Worm (Caenorhabditis elegans) whole organism, early embryonic: Measurements from ENCODE around the gene srh-55.

Experiments used
- ama-1 ChIP-seq: fragments of 150-350 bp; optimal IDR thresholded peaks from 2 replicates; lab custom pipeline; 2014
- ceh-13 ChIP-seq: fragments of 200-800 bp; sonication (Bioruptor generic); optimal IDR thresholded peaks from 2 replicates; lab custom pipeline; 2018; ENCODE audit warnings: mild to moderate bottlenecking, missing genetic modification characterization, missing compliant biosample characterization
- ceh-36 ChIP-seq: sonication (generic microtip); optimal IDR thresholded peaks from 2 replicates; lab custom pipeline; 2016; ENCODE audit warnings: missing genetic modification characterization, inconsistent platforms, missing compliant biosample characterization
- ets-7 ChIP-seq: sonication (generic microtip); optimal IDR thresholded peaks from 2 replicates; lab custom pipeline; 2016; ENCODE audit warnings: missing genotype, missing genetic modification characterization, missing compliant biosample characterization
- flt-1 ChIP-seq: fragments of 200-800 bp; sonication (Bioruptor generic); IDR thresholded peaks from 2 replicates; pipeline ENCODE4 v1.3.6; 2022; ENCODE audit warnings: missing genetic modification characterization, missing compliant biosample characterization
- hmg-4 ChIP-seq: fragments of 200-800 bp; sonication (Bioruptor generic); optimal IDR thresholded peaks from 2 replicates; lab custom pipeline; 2018; ENCODE audit warnings: mild to moderate bottlenecking, missing genetic modification characterization, missing compliant biosample characterization
- hnd-1 ChIP-seq: sonication (generic microtip); optimal IDR thresholded peaks from 2 replicates; lab custom pipeline; 2016; ENCODE audit warnings: missing genetic modification characterization, missing compliant biosample characterization
- pes-1 ChIP-seq: fragments of 200-800 bp; sonication (Bioruptor generic); IDR thresholded peaks from 2 replicates; pipeline ENCODE4 v1.3.6; 2022; ENCODE audit warnings: missing genetic modification reagents, missing genetic modification characterization, missing compliant biosample characterization
- scrt-1 ChIP-seq: fragments of 200-800 bp; sonication (Bioruptor generic); IDR thresholded peaks from 2 replicates; pipeline ENCODE4 v1.3.6; 2022; ENCODE audit warnings: missing genetic modification characterization, missing compliant biosample characterization
- tbx-11 ChIP-seq: fragments of 200-800 bp; sonication (Bioruptor generic); IDR thresholded peaks from 2 replicates; pipeline ENCODE4 v1.3.6; 2022; ENCODE audit warnings: missing genetic modification characterization, missing compliant biosample characterization
- tbx-37 ChIP-seq: fragments of 200-800 bp; sonication (Bioruptor generic); conservative IDR thresholded peaks from 2 replicates; pipeline ENCODE4 v1.3.6; 2022; ENCODE audit warnings: missing genetic modification reagents, missing genetic modification characterization, missing compliant biosample characterization

DNA sequence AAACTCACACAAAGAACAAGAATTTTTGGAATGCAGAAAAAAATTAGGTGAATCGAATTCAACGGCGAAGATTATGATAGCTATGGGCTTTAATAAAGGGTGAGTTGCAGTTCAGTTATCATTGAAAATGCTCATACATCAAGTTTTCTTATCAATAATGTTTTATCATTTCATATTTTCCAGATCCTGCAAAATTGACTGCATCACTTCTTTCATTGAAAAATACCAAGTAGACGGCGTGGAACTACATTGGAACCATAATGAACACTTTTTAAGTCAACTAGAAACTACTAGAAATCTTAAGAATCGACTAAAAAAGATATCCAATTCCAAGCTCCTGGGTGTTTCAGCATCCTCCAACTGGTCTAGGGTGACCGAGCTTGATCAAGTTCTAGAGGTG is 10.1 kb upstream of the srh-55 start, which contains the start of gene K08F9.1:
- TF ChIP-seq tbx-11 (GFP tag; lab: Robert Waterston, UW), result no peak
- TF ChIP-seq pes-1 (GFP tag; lab: Robert Waterston, UW), result no peak
- TF ChIP-seq flt-1 (GFP tag; lab: Robert Waterston, UW), result no peak
- TF ChIP-seq hnd-1 (tag; lab: Kevin White, UChicago), result no peak
- TF ChIP-seq ama-1 (lab: Kevin White, UChicago), result no peak
- no peak for TF ChIP-seq ceh-36 (tag; lab: Kevin White, UChicago)
- TF ChIP-seq hmg-4, result no peak
- TF ChIP-seq ets-7, result no peak
- no peak for TF ChIP-seq tbx-37 (GFP tag; lab: Robert Waterston, UW)
- TF ChIP-seq scrt-1, result no peak
- TF ChIP-seq ceh-13 (GFP tag; lab: Kevin White, UChicago), result no peak
